Fruit fly (Drosophila melanogaster): ENCODE measurements around the gene CG7094.

- TF ChIP-seq fd96Ca (GFP tag; IDR thresholded peaks at IDR 0.05) (no peak), EcR (GFP tag; optimal IDR thresholded peaks at IDR 0.05) (no peak), Snoo (tag; optimal IDR thresholded peaks at IDR 0.05) (no peak)
Observed at dm6 chr2L:17555665-17556064, at the start of gene CG7094.

Measured in whole organism, pupa.